Worm (Caenorhabditis elegans) whole organism, early embryonic: Measurements from ENCODE around the gene sru-22.
A peak's percentile ranks its signal among the peaks of the same experiment; 100 is the strongest.

Source experiments
- B0310.2 ChIP-seq: sonication (generic microtip); optimal IDR thresholded peaks from 2 replicates; lab custom pipeline; 2016; ENCODE audit warnings: mild to moderate bottlenecking, missing genetic modification characterization, missing compliant biosample characterization
- F13C5.2 ChIP-seq: sonication (generic microtip); optimal IDR thresholded peaks from 2 replicates; lab custom pipeline; 2017; ENCODE audit warnings: mild to moderate bottlenecking, missing genetic modification characterization, inconsistent platforms, missing compliant biosample characterization
- aly-1 ChIP-seq: sonication (generic microtip); optimal IDR thresholded peaks from 2 replicates; lab custom pipeline; 2016; ENCODE audit warnings: missing genetic modification characterization, missing compliant biosample characterization
- ama-1 ChIP-seq: fragments of 150-350 bp; optimal IDR thresholded peaks from 2 replicates; lab custom pipeline; 2014
- ceh-13 ChIP-seq: fragments of 200-800 bp; sonication (Bioruptor generic); optimal IDR thresholded peaks from 2 replicates; lab custom pipeline; 2018; ENCODE audit warnings: mild to moderate bottlenecking, missing genetic modification characterization, missing compliant biosample characterization
- ceh-36 ChIP-seq: sonication (generic microtip); optimal IDR thresholded peaks from 2 replicates; lab custom pipeline; 2016; ENCODE audit warnings: missing genetic modification characterization, inconsistent platforms, missing compliant biosample characterization
- ets-7 ChIP-seq: sonication (generic microtip); optimal IDR thresholded peaks from 2 replicates; lab custom pipeline; 2016; ENCODE audit warnings: missing genotype, missing genetic modification characterization, missing compliant biosample characterization
- flt-1 ChIP-seq: fragments of 200-800 bp; sonication (Bioruptor generic); IDR thresholded peaks from 2 replicates; pipeline ENCODE4 v1.3.6; 2022; ENCODE audit warnings: missing genetic modification characterization, missing compliant biosample characterization
- hmbx-1 ChIP-seq: sonication (generic microtip); optimal IDR thresholded peaks from 2 replicates; lab custom pipeline; 2016; ENCODE audit warnings: mild to moderate bottlenecking, missing genetic modification characterization, missing compliant biosample characterization
- hmg-4 ChIP-seq: fragments of 200-800 bp; sonication (Bioruptor generic); optimal IDR thresholded peaks from 2 replicates; lab custom pipeline; 2018; ENCODE audit warnings: mild to moderate bottlenecking, missing genetic modification characterization, missing compliant biosample characterization
- hnd-1 ChIP-seq: sonication (generic microtip); optimal IDR thresholded peaks from 2 replicates; lab custom pipeline; 2016; ENCODE audit warnings: missing genetic modification characterization, missing compliant biosample characterization
- pes-1 ChIP-seq: fragments of 200-800 bp; sonication (Bioruptor generic); IDR thresholded peaks from 2 replicates; pipeline ENCODE4 v1.3.6; 2022; ENCODE audit warnings: missing genetic modification reagents, missing genetic modification characterization, missing compliant biosample characterization
- scrt-1 ChIP-seq: fragments of 200-800 bp; sonication (Bioruptor generic); IDR thresholded peaks from 2 replicates; pipeline ENCODE4 v1.3.6; 2022; ENCODE audit warnings: missing genetic modification characterization, missing compliant biosample characterization
- sea-1 ChIP-seq: fragments of 200-800 bp; sonication (Bioruptor generic); conservative IDR thresholded peaks from 2 replicates; pipeline ENCODE4 v1.3.6; 2022; ENCODE audit warnings: missing genetic modification characterization, missing compliant biosample characterization
- tbx-11 ChIP-seq: fragments of 200-800 bp; sonication (Bioruptor generic); IDR thresholded peaks from 2 replicates; pipeline ENCODE4 v1.3.6; 2022; ENCODE audit warnings: missing genetic modification characterization, missing compliant biosample characterization
- tbx-37 ChIP-seq: fragments of 200-800 bp; sonication (Bioruptor generic); conservative IDR thresholded peaks from 2 replicates; pipeline ENCODE4 v1.3.6; 2022; ENCODE audit warnings: missing genetic modification reagents, missing genetic modification characterization, missing compliant biosample characterization
- tra-4 ChIP-seq: sonication (generic microtip); optimal IDR thresholded peaks from 2 replicates; lab custom pipeline; 2017; ENCODE audit warnings: missing genetic modification characterization, missing compliant biosample characterization

The sru-22 gene

DNA sequence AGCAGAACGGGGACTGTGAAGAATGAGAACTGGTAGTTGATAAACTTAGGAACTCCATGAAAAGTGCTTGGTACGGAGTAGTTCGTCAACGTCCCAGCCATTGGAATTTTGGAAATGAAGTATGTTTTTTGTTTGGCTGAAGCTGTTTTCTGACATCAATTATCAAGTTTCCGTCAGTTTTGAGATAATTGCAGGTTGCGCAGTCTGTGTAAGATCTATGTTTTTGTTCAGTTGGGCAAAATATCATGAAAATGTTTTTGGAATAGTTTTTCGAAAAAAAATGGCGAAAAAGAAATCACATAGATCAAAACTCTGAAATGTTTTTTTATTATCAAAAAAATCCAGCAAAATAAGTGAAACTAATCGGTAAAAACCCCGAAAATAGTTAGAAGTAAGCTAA, at the start of gene sru-22:
sru-22 (minus strand) TSS at position 101 of the 400 bp plus-strand sequence.
- TF ChIP-seq ceh-36 (tag; lab: Kevin White, UChicago): no peak
- TF ChIP-seq scrt-1 (GFP tag; lab: Robert Waterston, UW): no peak
- TF ChIP-seq tra-4 (tag; lab: Kevin White, UChicago): no peak
- TF ChIP-seq tbx-37 (GFP tag; lab: Robert Waterston, UW): no peak
- no peak for TF ChIP-seq ceh-13
- no peak for TF ChIP-seq pes-1 (GFP tag; lab: Robert Waterston, UW)
- no peak for TF ChIP-seq tbx-11 (GFP tag; lab: Robert Waterston, UW)
- TF ChIP-seq sea-1 (GFP tag; lab: Robert Waterston, UW): no peak
- TF ChIP-seq ama-1 (lab: Kevin White, UChicago): no peak
- no peak for TF ChIP-seq hmbx-1 (tag; lab: Kevin White, UChicago)

DNA sequence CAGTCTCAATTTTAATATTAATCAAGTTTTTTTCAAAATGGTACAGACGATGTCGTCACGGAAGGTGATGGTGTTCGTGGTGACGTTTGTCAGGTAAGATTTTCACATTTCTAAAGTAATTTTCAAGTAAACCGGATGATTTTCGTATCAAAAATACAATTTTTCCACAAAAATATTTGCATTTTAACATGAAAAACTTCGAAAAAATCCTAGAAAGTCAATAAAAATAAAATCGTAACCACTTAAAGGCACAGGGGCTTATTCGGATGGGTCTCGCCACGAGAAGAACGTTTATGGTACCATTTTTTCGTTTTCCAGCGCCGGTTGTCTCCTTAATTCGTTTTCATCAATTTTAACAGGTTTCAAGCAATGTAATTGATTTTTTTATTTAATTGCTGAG, 49.6 kb upstream of the sru-22 start, which contains the start of gene T10C6.6:
T10C6.6 (plus strand) TSS at position 27 of the 400 bp plus-strand sequence.
- no peak for TF ChIP-seq ceh-13
- TF ChIP-seq hmg-4 (GFP tag; lab: Kevin White, UChicago): no peak
- TF ChIP-seq ceh-36 (tag; lab: Kevin White, UChicago): no peak
- TF ChIP-seq pes-1 (GFP tag; lab: Robert Waterston, UW): no peak

DNA sequence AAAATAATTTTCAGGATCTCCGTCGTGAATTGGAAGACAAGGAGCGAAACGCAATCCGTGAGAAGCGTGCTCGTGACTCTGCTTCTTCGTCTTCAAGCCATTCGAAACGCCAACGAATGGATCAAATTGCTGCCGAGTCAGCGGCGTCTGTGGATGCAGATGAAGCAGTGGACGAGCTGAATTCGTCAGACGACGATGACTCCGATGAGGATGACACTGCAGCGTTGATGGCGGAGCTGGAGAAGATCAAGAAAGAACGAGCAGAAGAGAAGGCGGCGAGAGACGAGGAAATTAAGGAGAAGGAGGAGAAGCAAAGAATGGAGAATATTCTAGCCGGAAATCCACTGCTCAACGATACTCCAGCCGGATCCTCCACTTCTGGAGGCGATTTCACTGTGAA, 48.8 kb upstream of the sru-22 start:
- no peak for TF ChIP-seq hmbx-1 (tag; lab: Kevin White, UChicago)
- TF ChIP-seq aly-1 (tag; lab: Kevin White, UChicago): no peak
- no peak for TF ChIP-seq F13C5.2
- no peak for TF ChIP-seq ceh-36 (tag; lab: Kevin White, UChicago)
- no peak for TF ChIP-seq hnd-1 (tag; lab: Kevin White, UChicago)
- no peak for TF ChIP-seq flt-1
- no peak for TF ChIP-seq ets-7
- no peak for TF ChIP-seq sea-1 (GFP tag; lab: Robert Waterston, UW)
- no peak for TF ChIP-seq hmg-4 (GFP tag; lab: Kevin White, UChicago)
- no peak for TF ChIP-seq ama-1 (lab: Kevin White, UChicago)

DNA sequence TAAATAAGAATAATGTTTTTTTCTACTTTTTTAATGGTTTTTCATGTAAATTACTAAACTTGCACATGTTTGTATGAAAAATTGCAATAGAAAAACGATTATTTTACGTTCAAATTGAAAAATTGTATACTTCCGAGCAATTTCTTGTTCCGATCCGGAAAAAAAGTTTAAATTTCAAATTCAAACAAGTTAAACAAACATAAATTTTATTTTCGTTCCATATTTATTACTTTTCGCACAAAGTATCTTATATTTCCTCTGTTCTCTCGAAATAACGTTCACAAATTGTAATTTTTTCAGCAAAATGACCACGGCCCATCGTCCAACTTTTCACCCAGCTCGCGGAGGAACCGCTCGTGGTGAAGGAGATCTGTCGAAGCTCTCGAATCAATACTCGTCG, 48.3 kb upstream of the sru-22 start, which contains the start of gene cwc-15:
cwc-15 (plus strand) TSS at position 301 of the 400 bp plus-strand sequence.
- TF ChIP-seq hmbx-1 (tag; lab: Kevin White, UChicago) (no peak), ets-7 (no peak), hmg-4 (GFP tag; lab: Kevin White, UChicago) (no peak), flt-1 (no peak), tbx-37 (GFP tag; lab: Robert Waterston, UW) (no peak), ceh-13 (no peak), scrt-1 (GFP tag; lab: Robert Waterston, UW) (no peak), tra-4 (tag; lab: Kevin White, UChicago) (no peak), ama-1 (lab: Kevin White, UChicago) (no peak), ceh-36 (tag; lab: Kevin White, UChicago) (no peak), B0310.2 (tag; lab: Kevin White, UChicago) (no peak), sea-1 (GFP tag; lab: Robert Waterston, UW) (no peak), aly-1 (tag; lab: Kevin White, UChicago) (no peak), hnd-1 (tag; lab: Kevin White, UChicago) (no peak)

DNA sequence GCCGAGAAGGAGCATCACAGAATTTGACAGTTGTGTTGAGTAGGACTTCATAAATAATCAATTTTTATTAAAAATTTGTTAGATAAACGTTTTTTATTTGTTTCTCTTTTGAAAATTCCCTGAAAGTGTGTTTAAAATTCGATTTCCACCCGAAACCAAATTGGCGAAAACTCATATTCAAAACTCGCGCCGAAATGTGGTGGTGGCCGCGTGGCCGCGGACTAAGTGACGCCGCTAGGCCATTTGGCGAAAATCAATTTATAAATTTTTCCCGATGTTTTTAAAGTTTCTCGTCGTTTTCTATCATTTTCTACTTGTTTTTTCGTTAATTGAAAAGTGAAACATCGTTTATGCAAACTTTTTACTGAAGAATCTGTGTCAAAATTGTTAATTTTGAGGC, 47.9 kb upstream of the sru-22 start:
- TF ChIP-seq pes-1 (GFP tag; lab: Robert Waterston, UW) (no peak; the same call in 1 of the 2 replicates), ama-1 (lab: Kevin White, UChicago) (no peak), tra-4 (tag; lab: Kevin White, UChicago) (no peak), flt-1 (no peak), hmbx-1 (tag; lab: Kevin White, UChicago) (no peak), ceh-13 (no peak), B0310.2 (tag; lab: Kevin White, UChicago) (no peak), tbx-37 (GFP tag; lab: Robert Waterston, UW) (peak; percentile 83)

DNA sequence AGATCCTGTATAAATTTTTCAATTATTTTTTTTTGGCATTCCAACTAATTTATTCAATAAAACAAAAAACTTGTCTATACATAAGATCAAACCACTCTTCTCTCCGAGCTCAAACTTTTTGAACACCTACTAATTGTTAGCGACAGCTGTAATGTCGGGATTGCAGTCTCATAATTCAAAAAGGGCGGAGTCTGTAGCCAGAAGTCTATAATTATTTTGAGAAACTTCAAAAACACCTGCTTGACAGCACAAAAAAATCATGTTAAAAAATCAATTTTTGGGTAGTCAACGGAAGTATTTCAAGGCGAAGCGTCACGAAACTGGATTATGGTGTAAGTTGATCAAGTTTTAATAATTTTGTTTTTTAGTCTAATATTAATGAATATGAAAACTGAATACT, 45.3 kb upstream of the sru-22 start, which contains the start of gene srx-44:
srx-44 (plus strand) TSS at position 301 of the 400 bp plus-strand sequence.
- TF ChIP-seq F13C5.2: no peak
- TF ChIP-seq tbx-37 (GFP tag; lab: Robert Waterston, UW): no peak

DNA sequence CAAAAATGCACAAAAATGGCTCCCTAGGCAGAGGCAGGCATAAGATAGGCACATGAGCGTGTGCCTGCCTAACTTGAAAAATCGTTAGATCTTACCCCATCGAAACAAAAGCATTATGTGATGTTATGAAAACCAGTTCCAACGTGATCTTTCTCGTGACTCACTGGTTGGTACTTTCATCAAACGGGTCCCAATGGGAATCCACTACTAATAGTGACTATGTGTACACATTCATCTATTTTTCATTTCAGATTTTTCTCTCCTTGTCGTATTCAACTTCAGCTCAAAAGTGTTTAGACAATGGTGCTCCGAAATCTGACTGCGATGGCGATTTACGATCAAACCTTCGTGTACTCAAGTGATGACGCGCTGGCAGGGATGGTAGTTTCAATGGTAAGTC, 42.9 kb upstream of the sru-22 start, which contains the start of gene srx-43:
srx-43 (plus strand) TSS at position 301 of the 400 bp plus-strand sequence.
- TF ChIP-seq scrt-1 (GFP tag; lab: Robert Waterston, UW) (no peak), hmg-4 (GFP tag; lab: Kevin White, UChicago) (no peak), ama-1 (lab: Kevin White, UChicago) (no peak), tra-4 (tag; lab: Kevin White, UChicago) (no peak), hmbx-1 (tag; lab: Kevin White, UChicago) (no peak), flt-1 (no peak), tbx-11 (GFP tag; lab: Robert Waterston, UW) (no peak), B0310.2 (tag; lab: Kevin White, UChicago) (no peak), ceh-13 (no peak), sea-1 (GFP tag; lab: Robert Waterston, UW) (no peak), tbx-37 (GFP tag; lab: Robert Waterston, UW) (no peak), ceh-36 (tag; lab: Kevin White, UChicago) (no peak), F13C5.2 (no peak), pes-1 (GFP tag; lab: Robert Waterston, UW) (no peak), aly-1 (tag; lab: Kevin White, UChicago) (no peak), ets-7 (no peak), hnd-1 (tag; lab: Kevin White, UChicago) (no peak)

DNA sequence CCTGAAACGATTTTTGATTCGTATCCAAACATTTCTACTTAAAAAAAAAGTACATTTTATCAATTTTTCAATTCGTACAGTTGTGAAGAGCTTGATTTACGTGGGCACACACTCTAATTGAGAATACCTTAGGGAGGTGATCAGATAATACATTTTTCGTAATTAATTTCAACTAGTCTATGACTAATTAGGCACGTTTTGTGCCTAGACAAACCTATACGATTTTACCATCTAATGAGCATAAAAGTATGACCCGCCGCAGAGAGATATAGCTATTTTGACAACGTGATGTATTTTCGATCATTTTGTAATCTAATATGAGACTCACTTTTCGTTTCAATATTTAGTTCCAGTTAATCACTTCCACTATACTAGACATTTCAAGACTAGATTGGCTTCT, 42.2 kb upstream of the sru-22 start:
- TF ChIP-seq ceh-13 (no peak), hnd-1 (tag; lab: Kevin White, UChicago) (no peak), aly-1 (tag; lab: Kevin White, UChicago) (no peak)
